Worm (Caenorhabditis elegans) whole organism, midembryonic: ENCODE measurements around the gene eat-20.

ENCODE experiments used
- flt-1 ChIP-seq: fragments of 200-800 bp; sonication (Bioruptor generic); IDR thresholded peaks from 2 replicates; pipeline ENCODE4 v1.3.6; 2022; ENCODE audit warnings: missing genetic modification characterization, missing compliant biosample characterization
- klf-2 ChIP-seq: fragments of 200-800 bp; sonication (Bioruptor generic); conservative IDR thresholded peaks from 2 replicates; pipeline ENCODE4 v1.3.6; 2022; ENCODE audit warnings: missing genetic modification reagents, missing genetic modification characterization, missing compliant biosample characterization
- ref-1 ChIP-seq: fragments of 200-800 bp; sonication (Bioruptor generic); conservative IDR thresholded peaks from 2 replicates; pipeline ENCODE4 v1.3.6; 2022; ENCODE audit warnings: missing genetic modification reagents, missing genetic modification characterization, missing compliant biosample characterization
- tab-1 ChIP-seq: fragments of 200-800 bp; sonication (Bioruptor generic); IDR thresholded peaks from 2 replicates; pipeline ENCODE4 v1.3.6; 2022; ENCODE audit warnings: missing genetic modification characterization, missing compliant biosample characterization
- ztf-23 ChIP-seq: fragments of 200-800 bp; sonication (Bioruptor generic); IDR thresholded peaks from 2 replicates; pipeline ENCODE4 v1.3.6; 2022; ENCODE audit warnings: missing genetic modification reagents, missing genetic modification characterization, missing compliant biosample characterization
- ztf-29 ChIP-seq: fragments of 200-800 bp; sonication (Bioruptor generic); IDR thresholded peaks from 2 replicates; pipeline ENCODE4 v1.3.6; 2022; ENCODE audit warnings: missing genetic modification reagents, missing genetic modification characterization, missing compliant biosample characterization

- no peak for TF ChIP-seq ref-1 (GFP tag; lab: Robert Waterston, UW)
- no peak for TF ChIP-seq tab-1 (GFP tag; lab: Robert Waterston, UW)
- TF ChIP-seq flt-1 (GFP tag; lab: Robert Waterston, UW), result no peak
- no peak for TF ChIP-seq ztf-23 (GFP tag; lab: Robert Waterston, UW)
- no peak for TF ChIP-seq ztf-29 (GFP tag; lab: Robert Waterston, UW)
- TF ChIP-seq klf-2 (GFP tag; lab: Robert Waterston, UW), result no peak
These were observed at the start of gene eat-20 for ce11 chrX:15509681-15510080.
